Worm (Caenorhabditis elegans) whole organism, late embryonic: ENCODE measurements around the gene dop-1.

Source experiments
- C08G9.2 ChIP-seq: sonication (generic microtip); optimal IDR thresholded peaks from 2 replicates; lab custom pipeline; 2016; ENCODE audit warnings: mild to moderate bottlenecking, missing genetic modification characterization, moderate library complexity, missing compliant biosample characterization
- K09A11.1 ChIP-seq: sonication (generic microtip); optimal IDR thresholded peaks from 2 replicates; lab custom pipeline; 2017; ENCODE audit warnings: antibody characterized with exemption, mild to moderate bottlenecking, missing genetic modification characterization, missing compliant biosample characterization; ENCODE audit not compliant: insufficient read depth
- T23F11.4 ChIP-seq: fragments of 200-800 bp; sonication (Bioruptor generic); optimal IDR thresholded peaks from 2 replicates; lab custom pipeline; 2018; ENCODE audit warnings: mild to moderate bottlenecking, missing genetic modification characterization, missing compliant biosample characterization
- ceh-14 ChIP-seq: sonication (generic microtip); optimal IDR thresholded peaks from 2 replicates; lab custom pipeline; 2016; ENCODE audit warnings: missing genotype, missing genetic modification characterization, missing compliant biosample characterization
- ceh-18 ChIP-seq: sonication (generic microtip); optimal IDR thresholded peaks from 2 replicates; lab custom pipeline; 2016; ENCODE audit warnings: missing genetic modification characterization, missing compliant biosample characterization
- ceh-19 ChIP-seq: fragments of 200-800 bp; sonication (Bioruptor generic); optimal IDR thresholded peaks from 2 replicates; lab custom pipeline; 2018; ENCODE audit warnings: mild to moderate bottlenecking, missing genetic modification characterization, missing compliant biosample characterization
- ceh-22 ChIP-seq: sonication (generic microtip); optimal IDR thresholded peaks from 2 replicates; lab custom pipeline; 2017; ENCODE audit warnings: missing biosample characterization, missing genetic modification characterization
- ceh-30 ChIP-seq: fragments of 150-350 bp; optimal IDR thresholded peaks from 2 replicates; lab custom pipeline; 2014; ENCODE audit warnings: missing biosample characterization, missing genetic modification characterization
- ceh-31 ChIP-seq: sonication (generic microtip); optimal IDR thresholded peaks from 2 replicates; lab custom pipeline; 2016; ENCODE audit warnings: missing genetic modification characterization, missing compliant biosample characterization
- ceh-34 ChIP-seq: sonication (generic microtip); optimal IDR thresholded peaks from 2 replicates; lab custom pipeline; 2016; ENCODE audit warnings: mild to moderate bottlenecking, missing genetic modification characterization, missing compliant biosample characterization
- ceh-45 ChIP-seq: fragments of 200-800 bp; sonication (Bioruptor generic); IDR thresholded peaks from 2 replicates; pipeline ENCODE4 v1.3.6; 2022; ENCODE audit warnings: missing genetic modification reagents, missing genetic modification characterization, missing compliant biosample characterization
- ceh-48 ChIP-seq: sonication (generic microtip); optimal IDR thresholded peaks from 2 replicates; lab custom pipeline; 2016; ENCODE audit warnings: missing genetic modification characterization, inconsistent platforms, missing compliant biosample characterization
- ets-4 ChIP-seq: sonication (generic microtip); optimal IDR thresholded peaks from 2 replicates; lab custom pipeline; 2016; ENCODE audit warnings: missing genetic modification characterization, missing compliant biosample characterization
- fax-1 ChIP-seq: sonication (generic microtip); optimal IDR thresholded peaks from 2 replicates; lab custom pipeline; 2016; ENCODE audit warnings: missing genotype, missing genetic modification characterization, missing compliant biosample characterization
- fkh-6 ChIP-seq: sonication (generic microtip); optimal IDR thresholded peaks from 2 replicates; lab custom pipeline; 2016; ENCODE audit warnings: missing genetic modification characterization, missing compliant biosample characterization
- hlh-13 ChIP-seq: fragments of 200-800 bp; sonication (Bioruptor generic); optimal IDR thresholded peaks from 2 replicates; lab custom pipeline; 2018; ENCODE audit warnings: mild to moderate bottlenecking, missing genetic modification characterization, missing compliant biosample characterization
- hlh-30 ChIP-seq: sonication (generic microtip); optimal IDR thresholded peaks from 2 replicates; lab custom pipeline; 2017; ENCODE audit warnings: antibody characterized with exemption, missing genetic modification characterization, missing compliant biosample characterization; ENCODE audit not compliant: insufficient read depth
- hlh-8 ChIP-seq: sonication (generic microtip); optimal IDR thresholded peaks from 2 replicates; lab custom pipeline; 2016; ENCODE audit warnings: missing genotype, missing genetic modification characterization, missing compliant biosample characterization
- lim-6 ChIP-seq: sonication (generic microtip); optimal IDR thresholded peaks from 2 replicates; lab custom pipeline; 2016; ENCODE audit warnings: missing genetic modification characterization, missing compliant biosample characterization
- lin-11 ChIP-seq: fragments of 200-800 bp; sonication (Bioruptor generic); optimal IDR thresholded peaks from 2 replicates; lab custom pipeline; 2018; ENCODE audit warnings: mild to moderate bottlenecking, missing genetic modification characterization, missing compliant biosample characterization
- madf-2 ChIP-seq: sonication (generic microtip); optimal IDR thresholded peaks from 2 replicates; lab custom pipeline; 2017; ENCODE audit warnings: missing genetic modification characterization, missing compliant biosample characterization
- mec-3 ChIP-seq: sonication (generic microtip); optimal IDR thresholded peaks from 2 replicates; lab custom pipeline; 2016; ENCODE audit warnings: borderline replicate concordance, missing genetic modification characterization, missing compliant biosample characterization
- nfya-1 ChIP-seq: sonication (generic microtip); optimal IDR thresholded peaks from 2 replicates; lab custom pipeline; 2017; ENCODE audit warnings: missing genetic modification characterization, mild to moderate bottlenecking, missing compliant biosample characterization, antibody characterized with exemption, moderate library complexity
- pag-3 ChIP-seq: sonication (generic microtip); optimal IDR thresholded peaks from 2 replicates; lab custom pipeline; 2016; ENCODE audit warnings: missing compliant biosample characterization, missing genetic modification characterization, borderline replicate concordance
- pros-1 ChIP-seq: fragments of 150-350 bp; optimal IDR thresholded peaks from 2 replicates; lab custom pipeline; 2014; ENCODE audit warnings: missing biosample characterization, missing genetic modification reagents, missing genetic modification characterization
- ref-2 ChIP-seq: sonication (generic microtip); optimal IDR thresholded peaks from 2 replicates; lab custom pipeline; 2016; ENCODE audit warnings: missing genetic modification characterization, missing compliant biosample characterization
- rnt-1 ChIP-seq: sonication (generic microtip); optimal IDR thresholded peaks from 2 replicates; lab custom pipeline; 2016; ENCODE audit warnings: missing genetic modification characterization, missing compliant biosample characterization
- sdc-2 ChIP-seq: sonication (generic microtip); optimal IDR thresholded peaks from 2 replicates; lab custom pipeline; 2016; ENCODE audit warnings: missing genotype, missing genetic modification characterization, missing compliant biosample characterization
- sox-2 ChIP-seq: fragments of 200-800 bp; sonication (Bioruptor generic); IDR thresholded peaks from 2 replicates; pipeline ENCODE4 v1.3.6; 2022; ENCODE audit warnings: missing genetic modification reagents, missing genetic modification characterization, missing compliant biosample characterization
- sox-4 ChIP-seq: sonication (generic microtip); optimal IDR thresholded peaks from 2 replicates; lab custom pipeline; 2017; ENCODE audit warnings: mild to moderate bottlenecking, missing genetic modification characterization, inconsistent platforms, missing compliant biosample characterization
- tbx-2 ChIP-seq: sonication (generic microtip); optimal IDR thresholded peaks from 2 replicates; lab custom pipeline; 2016; ENCODE audit warnings: missing genetic modification characterization, missing compliant biosample characterization
- tbx-7 ChIP-seq: sonication (generic microtip); optimal IDR thresholded peaks from 2 replicates; lab custom pipeline; 2016; ENCODE audit warnings: missing genotype, missing genetic modification characterization, missing compliant biosample characterization
- unc-3 ChIP-seq, 2 experiments: fragments of 200-800 bp in 1 of 2; sonication (Bioruptor generic) in 1 of 2; sonication (generic microtip) in 1 of 2; conservative IDR thresholded peaks in 1 of 2; optimal IDR thresholded peaks in 1 of 2; 2 replicates each; pipeline versions ENCODE4 v1.3.6 to Lab custom; 2016 to 2022; ENCODE audit warnings: missing compliant biosample characterization in 2 of 2, missing genetic modification characterization in 2 of 2, missing genetic modification reagents in 1 of 2
- unc-42 ChIP-seq: sonication (generic microtip); optimal IDR thresholded peaks from 2 replicates; lab custom pipeline; 2016; ENCODE audit warnings: missing genotype, missing genetic modification characterization, missing compliant biosample characterization
- unc-55 ChIP-seq: sonication (generic microtip); optimal IDR thresholded peaks from 2 replicates; lab custom pipeline; 2017; ENCODE audit warnings: missing biosample characterization, missing genetic modification reagents, missing genetic modification characterization
- unc-86 ChIP-seq: sonication (generic microtip); optimal IDR thresholded peaks from 2 replicates; lab custom pipeline; 2016; ENCODE audit warnings: missing genetic modification characterization, missing compliant biosample characterization

dop-1 gene

ce11 chrX:4402854-4403253 is 15.8 kb downstream of the dop-1 start, which contains the start of gene D1079.1:
Gene D1079.1, plus strand, starts transcription at chrX:4403154.
- TF ChIP-seq sox-4 (tag; lab: Kevin White, UChicago): no peak
- no peak for TF ChIP-seq sdc-2 (tag; lab: Kevin White, UChicago)
- TF ChIP-seq ref-2 (tag; lab: Kevin White, UChicago): no peak
- no peak for TF ChIP-seq pros-1 (tag; lab: Kevin White, UChicago)
- TF ChIP-seq pag-3 (tag; lab: Kevin White, UChicago): no peak
- no peak for TF ChIP-seq ceh-19 (GFP tag; lab: Kevin White, UChicago)
- no peak for TF ChIP-seq ceh-30 (tag; lab: Kevin White, UChicago)
- no peak for TF ChIP-seq hlh-8 (tag; lab: Kevin White, UChicago)
- TF ChIP-seq lim-6: no peak
- TF ChIP-seq rnt-1 (tag; lab: Kevin White, UChicago): no peak

- TF ChIP-seq T23F11.4 (GFP tag; lab: Kevin White, UChicago) (no peak), unc-3 (GFP tag; conservative IDR thresholded peaks at IDR 0.05; lab: Robert Waterston, UW) (no peak), unc-3 (tag; optimal IDR thresholded peaks at IDR 0.05; lab: Kevin White, UChicago) (no peak), C08G9.2 (tag; lab: Kevin White, UChicago) (no peak), hlh-30 (tag; lab: Kevin White, UChicago) (no peak), unc-42 (tag; lab: Kevin White, UChicago) (no peak), pag-3 (tag; lab: Kevin White, UChicago) (no peak), ceh-14 (tag; lab: Kevin White, UChicago) (no peak), fkh-6 (no peak), ceh-22 (no peak), fax-1 (tag; lab: Kevin White, UChicago) (no peak), mec-3 (tag; lab: Kevin White, UChicago) (no peak), ceh-45 (GFP tag; lab: Robert Waterston, UW) (no peak), rnt-1 (tag; lab: Kevin White, UChicago) (no peak), unc-55 (GFP tag; lab: Kevin White, UChicago) (no peak), ceh-48 (tag; lab: Kevin White, UChicago) (no peak), ceh-34 (tag; lab: Kevin White, UChicago) (no peak), hlh-8 (tag; lab: Kevin White, UChicago) (no peak), hlh-13 (GFP tag; lab: Kevin White, UChicago) (no peak)
- TF ChIP-seq, all 69 proteins: peak for 0
Measured at ce11 chrX:4400296-4400695, 18.4 kb downstream of the dop-1 start.

- TF ChIP-seq madf-2 (tag; lab: Kevin White, UChicago) (no peak), rnt-1 (tag; lab: Kevin White, UChicago) (no peak), hlh-8 (tag; lab: Kevin White, UChicago) (no peak)
- TF ChIP-seq, all 69 proteins: peak for 0
Measured at ce11 chrX:4397460-4397859, 21.2 kb downstream of the dop-1 start.

- no peak for TF ChIP-seq unc-55 (GFP tag; lab: Kevin White, UChicago)
- peak; percentile 58 for TF ChIP-seq nfya-1 (tag; lab: Kevin White, UChicago)
- TF ChIP-seq pag-3 (tag; lab: Kevin White, UChicago): no peak
- peak; percentile 6 for TF ChIP-seq unc-42 (tag; lab: Kevin White, UChicago)
- peak; percentile 83 for TF ChIP-seq K09A11.1 (tag; lab: Kevin White, UChicago)
- TF ChIP-seq hlh-8 (tag; lab: Kevin White, UChicago): no peak
- TF ChIP-seq ets-4 (tag; lab: Kevin White, UChicago): peak; percentile 41
- no peak for TF ChIP-seq ceh-22
- peak; percentile 8 for TF ChIP-seq unc-86 (tag; lab: Kevin White, UChicago)
- no peak for TF ChIP-seq T23F11.4 (GFP tag; lab: Kevin White, UChicago)
- TF ChIP-seq ceh-48 (tag; lab: Kevin White, UChicago): no peak
- TF ChIP-seq sdc-2 (tag; lab: Kevin White, UChicago): peak; percentile 98
- peak; percentile 33 for TF ChIP-seq ref-2 (tag; lab: Kevin White, UChicago)
- TF ChIP-seq ceh-31: peak; percentile 74
- no peak for TF ChIP-seq lin-11 (tag; lab: Kevin White, UChicago)
- TF ChIP-seq ceh-34 (tag; lab: Kevin White, UChicago): peak; percentile 33
- peak; percentile 33 for TF ChIP-seq tbx-2 (tag; lab: Kevin White, UChicago)
- no peak for TF ChIP-seq tbx-7
- peak; percentile 61 for TF ChIP-seq ceh-18 (tag; lab: Kevin White, UChicago)
- TF ChIP-seq sox-2 (GFP tag; lab: Robert Waterston, UW): peak; percentile 37
Measured at ce11 chrX:4395073-4395850, 23.4 kb downstream of the dop-1 start.
